Fruit fly (Drosophila melanogaster) whole organism, adult: ENCODE results near the gene Enoph.

Experiments
- CG11617 ChIP-seq: fragments of 200-800 bp; sonication (Bioruptor generic); optimal IDR thresholded peaks from 2 replicates; lab custom pipeline; 2017; ENCODE audit warnings: mild to moderate bottlenecking, missing biosample characterization, missing genetic modification reagents, missing genetic modification characterization
- CG12768 ChIP-seq: fragments of 200-800 bp; sonication (Bioruptor generic); optimal IDR thresholded peaks from 2 replicates; lab custom pipeline; 2017; ENCODE audit warnings: missing biosample characterization, missing genetic modification characterization, mild to moderate bottlenecking, moderate library complexity, missing genetic modification reagents
- CG14711 ChIP-seq: fragments of 200-800 bp; sonication (Bioruptor generic); optimal IDR thresholded peaks from 2 replicates; lab custom pipeline; 2018; ENCODE audit warnings: missing biosample characterization, mild to moderate bottlenecking, missing genetic modification characterization, moderate library complexity
- CG1620 ChIP-seq: fragments of 200-800 bp; sonication (Bioruptor generic); optimal IDR thresholded peaks from 2 replicates; lab custom pipeline; 2016; ENCODE audit warnings: missing biosample characterization, missing genetic modification characterization
- CG33017 ChIP-seq: fragments of 200-800 bp; sonication (Bioruptor generic); optimal IDR thresholded peaks from 2 replicates; lab custom pipeline; 2018; ENCODE audit warnings: missing biosample characterization, mild to moderate bottlenecking, missing genetic modification characterization, moderate library complexity
- CG5204 ChIP-seq: fragments of 200-800 bp; sonication (Bioruptor generic); optimal IDR thresholded peaks from 2 replicates; lab custom pipeline; 2016; ENCODE audit warnings: missing biosample characterization, missing genetic modification characterization
- CG7045 ChIP-seq: fragments of 200-800 bp; sonication (Bioruptor generic); optimal IDR thresholded peaks from 2 replicates; lab custom pipeline; 2017; ENCODE audit warnings: missing biosample characterization, mild to moderate bottlenecking, missing genetic modification characterization
- CG7101 ChIP-seq: fragments of 200-800 bp; sonication (Bioruptor generic); optimal IDR thresholded peaks from 2 replicates; lab custom pipeline; 2018; ENCODE audit warnings: missing biosample characterization, mild to moderate bottlenecking, missing genetic modification characterization, moderate library complexity
- Clk ChIP-seq: fragments of 200-800 bp; sonication (Bioruptor generic); optimal IDR thresholded peaks from 2 replicates; lab custom pipeline; 2017; ENCODE audit warnings: missing biosample characterization, missing genetic modification characterization
- Crg-1 ChIP-seq: fragments of 200-800 bp; sonication (Bioruptor generic); optimal IDR thresholded peaks from 2 replicates; lab custom pipeline; 2016; ENCODE audit warnings: missing biosample characterization, missing genetic modification characterization
- Hr96 ChIP-seq: fragments of 200-800 bp; sonication (Bioruptor generic); optimal IDR thresholded peaks from 2 replicates; lab custom pipeline; 2016; ENCODE audit warnings: missing biosample characterization, missing genetic modification characterization
- Mnt ChIP-seq: fragments of 200-800 bp; sonication (Bioruptor generic); optimal IDR thresholded peaks from 2 replicates; lab custom pipeline; 2016; ENCODE audit warnings: missing biosample characterization, mild to moderate bottlenecking, missing genetic modification characterization
- bab1 ChIP-seq: fragments of 200-800 bp; sonication (Bioruptor generic); optimal IDR thresholded peaks from 3 replicates; lab custom pipeline; 2019; ENCODE audit warnings: missing biosample characterization, mild to moderate bottlenecking, missing genetic modification characterization, moderate library complexity
- cic ChIP-seq: fragments of 200-800 bp; sonication (Bioruptor generic); optimal IDR thresholded peaks from 2 replicates; lab custom pipeline; 2017; ENCODE audit warnings: missing biosample characterization, mild to moderate bottlenecking, missing genetic modification characterization, moderate library complexity
- cnc ChIP-seq, 2 experiments: fragments of >200 bp; optimal IDR thresholded peaks; 2 replicates each; lab custom pipeline; 2017
- kay ChIP-seq: fragments of 200-800 bp; sonication (Bioruptor generic); peaks from one replicate; lab custom pipeline; 2016; ENCODE audit warnings: missing biosample characterization, missing genetic modification characterization, borderline replicate concordance
- ovo ChIP-seq: fragments of 200-800 bp; sonication (Bioruptor generic); optimal IDR thresholded peaks from 2 replicates; lab custom pipeline; 2016; ENCODE audit warnings: missing biosample characterization, missing genetic modification characterization
- pad ChIP-seq: fragments of 200-800 bp; sonication (Bioruptor generic); optimal IDR thresholded peaks from 3 replicates; lab custom pipeline; 2017; ENCODE audit warnings: missing biosample characterization, missing genetic modification characterization, mild to moderate bottlenecking, moderate library complexity, missing genetic modification reagents
- tj ChIP-seq: fragments of 200-800 bp; sonication (Bioruptor generic); optimal IDR thresholded peaks from 3 replicates; lab custom pipeline; 2017; ENCODE audit warnings: missing biosample characterization, mild to moderate bottlenecking, missing genetic modification characterization, moderate library complexity
- toe ChIP-seq: fragments of 200-800 bp; sonication (Bioruptor generic); optimal IDR thresholded peaks from 2 replicates; lab custom pipeline; 2016; ENCODE audit warnings: missing biosample characterization, missing genetic modification characterization

Gene Enoph

dm6 chr3R:5264251-5265098, 8.0 kb upstream of the Enoph start:
- TF ChIP-seq Mnt (peak; percentile 52), pad (GFP tag; lab: Kevin White, UChicago) (peak; percentile 95), CG1620 (GFP tag; lab: Kevin White, UChicago) (peak; percentile 29), CG14711 (peak; percentile 1), bab1 (GFP tag; lab: Kevin White, UChicago) (peak; percentile 23), ovo (GFP tag; lab: Kevin White, UChicago) (peak; percentile 75), CG5204 (GFP tag; lab: Kevin White, UChicago) (no peak), CG7101 (tag; lab: Kevin White, UChicago) (peak; percentile 39), CG11617 (GFP tag; lab: Kevin White, UChicago) (peak; percentile 72), kay (GFP tag; lab: Kevin White, UChicago) (peak; percentile 83), CG33017 (tag; lab: Kevin White, UChicago) (peak; percentile 22), cnc (optimal IDR thresholded peaks at IDR 0.05; lab: Kevin White, UChicago) (no peak), Hr96 (peak; percentile 66), Clk (GFP tag; lab: Kevin White, UChicago) (no peak), Crg-1 (no peak), toe (GFP tag; lab: Kevin White, UChicago) (peak; percentile 18), CG12768 (GFP tag; lab: Kevin White, UChicago) (peak; percentile 27), cic (GFP tag; lab: Kevin White, UChicago) (peak; percentile 77), tj (GFP tag; lab: Kevin White, UChicago) (peak; percentile 12)

DNA sequence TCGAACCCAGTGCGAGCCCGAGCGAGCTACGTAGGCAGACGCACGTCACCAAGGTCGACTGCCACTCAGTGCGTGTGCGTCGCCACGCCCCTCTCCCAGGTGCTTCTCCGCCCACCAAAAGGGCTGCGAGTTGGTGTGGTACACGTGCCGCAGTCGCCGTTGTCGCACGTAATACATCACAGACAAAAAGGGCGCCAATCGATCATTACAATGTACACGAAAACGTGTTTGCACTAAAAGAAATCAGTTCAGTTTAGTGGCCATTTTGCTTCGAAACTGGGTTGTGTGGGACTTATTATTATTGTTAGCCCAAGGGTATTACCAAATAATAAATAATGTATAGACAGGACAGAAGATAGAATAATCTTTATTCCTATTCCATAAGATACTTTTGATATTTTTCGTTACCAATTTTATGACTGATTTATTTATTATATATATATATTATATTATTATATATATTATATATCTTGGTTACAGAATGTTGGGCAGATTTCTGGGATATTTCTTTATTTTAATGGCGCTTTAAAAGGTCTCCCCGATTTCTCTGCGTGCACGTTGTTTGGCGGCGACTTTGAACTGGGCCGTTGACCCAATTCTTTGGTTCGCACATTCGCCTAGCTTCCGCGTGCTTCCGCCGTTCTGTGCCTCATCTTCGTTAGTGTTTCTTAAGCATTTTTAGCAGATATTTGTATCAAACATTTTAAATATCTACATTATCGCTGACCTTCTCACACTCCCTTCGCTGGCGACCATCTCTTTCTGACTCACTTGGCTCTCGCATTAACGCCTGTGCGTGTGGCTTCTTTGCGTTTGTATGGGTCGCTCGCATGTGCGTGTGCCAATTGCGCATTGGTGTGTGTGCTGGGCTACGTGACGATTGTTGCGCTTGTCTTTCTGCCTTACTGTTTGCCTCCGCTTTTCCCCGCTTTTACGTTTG, 7.1 kb upstream of the Enoph start:
- TF ChIP-seq cic (GFP tag; lab: Kevin White, UChicago) (peak; percentile 87), Clk (GFP tag; lab: Kevin White, UChicago) (no peak), tj (GFP tag; lab: Kevin White, UChicago) (no peak), pad (GFP tag; lab: Kevin White, UChicago) (peak; percentile 97), CG7045 (GFP tag; lab: Kevin White, UChicago) (peak; percentile 12), cnc (optimal IDR thresholded peaks at IDR 0.05; lab: Kevin White, UChicago) (no peak), toe (GFP tag; lab: Kevin White, UChicago) (no peak), CG33017 (tag; lab: Kevin White, UChicago) (no peak), CG5204 (GFP tag; lab: Kevin White, UChicago) (no peak), kay (GFP tag; lab: Kevin White, UChicago) (peak; percentile 95), CG12768 (GFP tag; lab: Kevin White, UChicago) (peak; percentile 7), Crg-1 (no peak), bab1 (GFP tag; lab: Kevin White, UChicago) (no peak), Mnt (peak; percentile 15), CG11617 (GFP tag; lab: Kevin White, UChicago) (peak; percentile 60), CG1620 (GFP tag; lab: Kevin White, UChicago) (no peak), ovo (GFP tag; lab: Kevin White, UChicago) (no peak), CG14711 (peak; percentile 50), Hr96 (no peak), CG7101 (tag; lab: Kevin White, UChicago) (peak; percentile 42)

- no peak for TF ChIP-seq bab1 (GFP tag; lab: Kevin White, UChicago)
- TF ChIP-seq kay (GFP tag; lab: Kevin White, UChicago) = no peak
- no peak for TF ChIP-seq pad (GFP tag; lab: Kevin White, UChicago)
- no peak for TF ChIP-seq tj (GFP tag; lab: Kevin White, UChicago)
- TF ChIP-seq CG12768 (GFP tag; lab: Kevin White, UChicago) = no peak
- TF ChIP-seq cnc (optimal IDR thresholded peaks at IDR 0.05; lab: Kevin White, UChicago) = no peak
- TF ChIP-seq CG33017 (tag; lab: Kevin White, UChicago) = no peak
- TF ChIP-seq CG1620 (GFP tag; lab: Kevin White, UChicago) = no peak
Measured at dm6 chr3R:5262592-5262991, 6.1 kb upstream of the Enoph start, which contains the start of gene Tim17a2. Gene Tim17a2 (minus strand): TSS chr3R:5262692.

DNA sequence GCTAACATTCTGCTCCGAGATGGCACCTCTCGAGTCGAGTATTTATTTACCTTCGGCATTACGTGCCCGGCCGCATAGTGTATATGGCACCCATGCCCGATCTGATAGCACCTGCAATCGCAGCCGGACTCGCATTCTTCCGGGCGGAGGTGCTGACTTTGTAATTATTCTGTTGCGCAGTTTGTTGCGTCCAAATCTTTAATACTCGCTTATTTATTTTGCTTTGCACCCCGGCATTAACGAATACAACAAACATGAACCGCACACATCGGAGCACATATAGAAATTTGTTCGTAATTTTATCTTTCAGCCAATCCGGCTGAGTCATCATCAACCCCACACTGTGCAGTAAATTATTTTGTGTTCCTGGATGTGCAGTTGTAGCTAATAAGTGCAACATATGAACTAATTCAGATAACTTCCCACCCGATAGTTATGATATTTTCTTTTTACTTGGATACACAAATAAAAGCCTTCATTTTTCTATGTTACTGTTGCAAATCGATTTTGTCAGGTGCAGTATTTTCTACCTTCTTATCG, 5.6 kb upstream of the Enoph start:
- peak; percentile 96 for TF ChIP-seq kay (GFP tag; lab: Kevin White, UChicago)
- TF ChIP-seq CG7045 (GFP tag; lab: Kevin White, UChicago) = no peak
- TF ChIP-seq ovo (GFP tag; lab: Kevin White, UChicago) = peak; percentile 36
- TF ChIP-seq cic (GFP tag; lab: Kevin White, UChicago) = peak; percentile 76
- peak; percentile 20 for TF ChIP-seq CG7101 (tag; lab: Kevin White, UChicago)
- TF ChIP-seq CG33017 (tag; lab: Kevin White, UChicago) = peak; percentile 28
- peak; percentile 14 for TF ChIP-seq CG12768 (GFP tag; lab: Kevin White, UChicago)
- TF ChIP-seq Mnt = peak; percentile 55
- peak; percentile 27 for TF ChIP-seq Crg-1
- TF ChIP-seq tj (GFP tag; lab: Kevin White, UChicago) = peak; percentile 83
- TF ChIP-seq cnc (optimal IDR thresholded peaks at IDR 0.05; lab: Kevin White, UChicago) = peak in 1 of 2 experiments; percentile 70
- TF ChIP-seq CG14711 = no peak
- peak; percentile 4 for TF ChIP-seq CG1620 (GFP tag; lab: Kevin White, UChicago)
- no peak for TF ChIP-seq CG11617 (GFP tag; lab: Kevin White, UChicago)
